Fruit fly (Drosophila melanogaster): ENCODE measurements around the gene Scsalpha2.

Scsalpha2 gene

DNA sequence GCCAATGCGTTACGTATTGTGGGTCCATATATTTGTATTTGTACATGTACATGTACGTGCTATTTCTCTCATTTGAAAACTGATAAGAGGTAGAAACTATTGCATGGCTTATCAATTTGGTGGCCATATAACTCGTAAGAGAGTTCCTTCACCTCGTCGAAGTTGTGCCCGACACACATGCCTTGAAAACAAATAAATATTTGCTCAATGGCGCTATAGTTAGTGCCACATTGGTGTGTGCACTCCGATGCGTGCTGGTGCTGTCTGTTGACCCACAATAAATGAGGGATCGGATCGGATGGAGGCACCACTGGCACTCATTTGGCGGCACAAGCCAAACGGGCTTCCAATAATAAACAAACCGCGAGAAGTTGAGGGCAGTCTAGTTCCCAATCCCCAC lies 9.4 kb upstream of the Scsalpha2 start (continued):
- no peak for TF ChIP-seq Myb (GFP tag; optimal IDR thresholded peaks at IDR 0.05)
- TF ChIP-seq sob (GFP tag; IDR thresholded peaks at IDR 0.05): no peak
- no peak for TF ChIP-seq crp (GFP tag; optimal IDR thresholded peaks at IDR 0.05)
- TF ChIP-seq HmgD (GFP tag; optimal IDR thresholded peaks at IDR 0.05): no peak
- no peak for TF ChIP-seq CG11247 (GFP tag; IDR thresholded peaks at IDR 0.05)
- TF ChIP-seq z (GFP tag; IDR thresholded peaks at IDR 0.05): peak; percentile 51; the same call in 2 of the 3 replicates
- no peak for TF ChIP-seq crc (GFP tag; optimal IDR thresholded peaks at IDR 0.05)
- TF ChIP-seq CG15269 (tag; optimal IDR thresholded peaks at IDR 0.05): no peak
- peak; percentile 35 for TF ChIP-seq BtbVII (GFP tag; optimal IDR thresholded peaks at IDR 0.05)
- TF ChIP-seq H2.0 (GFP tag; IDR thresholded peaks at IDR 0.05): no peak
- no peak for TF ChIP-seq mam (GFP tag; optimal IDR thresholded peaks at IDR 0.05)
- TF ChIP-seq Atf-2 (GFP tag; optimal IDR thresholded peaks at IDR 0.05): no peak
- TF ChIP-seq pan (optimal IDR thresholded peaks at IDR 0.05): no peak
- TF ChIP-seq pan (GFP tag; optimal IDR thresholded peaks at IDR 0.05 in 1 of 2, IDR thresholded peaks at IDR 0.05 in 1 of 2): no peak
- TF ChIP-seq B-H2 (GFP tag; optimal IDR thresholded peaks at IDR 0.05): no peak
- no peak for TF ChIP-seq CG1832 (GFP tag; optimal IDR thresholded peaks at IDR 0.05)
- TF ChIP-seq CG13624 (GFP tag; optimal IDR thresholded peaks at IDR 0.05): no peak
- TF ChIP-seq Sox100B (GFP tag; optimal IDR thresholded peaks at IDR 0.05): peak; percentile 36
- TF ChIP-seq Deaf1 (tag; optimal IDR thresholded peaks at IDR 0.05): no peak
- TF ChIP-seq Xrp1 (GFP tag; IDR thresholded peaks at IDR 0.05): peak; percentile 54
- TF ChIP-seq wek (GFP tag; optimal IDR thresholded peaks at IDR 0.05): peak; percentile 78
- no peak for TF ChIP-seq her (GFP tag; optimal IDR thresholded peaks at IDR 0.05)
- no peak for TF ChIP-seq CG6689 (GFP tag; IDR thresholded peaks at IDR 0.05)
- no peak for TF ChIP-seq TFAM (GFP tag; optimal IDR thresholded peaks at IDR 0.05)
- TF ChIP-seq CG10431 (GFP tag; optimal IDR thresholded peaks at IDR 0.05): peak; percentile 30
- TF ChIP-seq CG31224 (GFP tag; IDR thresholded peaks at IDR 0.05): no peak
- TF ChIP-seq Dad (GFP tag; optimal IDR thresholded peaks at IDR 0.05): no peak
- TF ChIP-seq gcm (GFP tag; optimal IDR thresholded peaks at IDR 0.05): peak; percentile 93
- TF ChIP-seq jumu (GFP tag; optimal IDR thresholded peaks at IDR 0.05): no peak
- no peak for TF ChIP-seq ems (GFP tag; optimal IDR thresholded peaks at IDR 0.05)
- TF ChIP-seq nerfin-1 (tag; optimal IDR thresholded peaks at IDR 0.05): no peak
- peak; percentile 41 for TF ChIP-seq CG6254 (GFP tag; optimal IDR thresholded peaks at IDR 0.05)
- TF ChIP-seq gsb-n (tag; optimal IDR thresholded peaks at IDR 0.05): peak; percentile 20
- peak in 1 of 3 experiments; percentile 42 for TF ChIP-seq lola (GFP tag; optimal IDR thresholded peaks at IDR 0.05)
- TF ChIP-seq pros (GFP tag; optimal IDR thresholded peaks at IDR 0.05): peak; percentile 26
- TF ChIP-seq D19A (tag; optimal IDR thresholded peaks at IDR 0.05): peak; percentile 28
- peak; percentile 18 for TF ChIP-seq Side (GFP tag; optimal IDR thresholded peaks at IDR 0.05)
- TF ChIP-seq Poxn (GFP tag; IDR thresholded peaks at IDR 0.05): no peak
- TF ChIP-seq CG17829 (tag; optimal IDR thresholded peaks at IDR 0.05): no peak
- TF ChIP-seq CG32767 (GFP tag; IDR thresholded peaks at IDR 0.05): no peak
- TF ChIP-seq CG10274 (GFP tag; optimal IDR thresholded peaks at IDR 0.05): no peak
- TF ChIP-seq croc (GFP tag; conservative IDR thresholded peaks at IDR 0.05): no peak
- no peak for TF ChIP-seq Oli (tag; optimal IDR thresholded peaks at IDR 0.05)
- TF ChIP-seq CG3838 (GFP tag; optimal IDR thresholded peaks at IDR 0.05): no peak
- TF ChIP-seq ssp (GFP tag; IDR thresholded peaks at IDR 0.05): no peak
- TF ChIP-seq Mes4 (GFP tag; optimal IDR thresholded peaks at IDR 0.05): no peak
- peak; percentile 33 for TF ChIP-seq Blimp-1 (GFP tag; optimal IDR thresholded peaks at IDR 0.05)
- TF ChIP-seq so (GFP tag; IDR thresholded peaks at IDR 0.05): no peak
- no peak for TF ChIP-seq CG13287 (GFP tag; IDR thresholded peaks at IDR 0.05; ENCODE audit: partially characterized antibody)
- no peak for TF ChIP-seq prd (optimal IDR thresholded peaks at IDR 0.05)
- TF ChIP-seq prd (GFP tag; IDR thresholded peaks at IDR 0.05): no peak
- no peak for TF ChIP-seq CG30020 (tag; optimal IDR thresholded peaks at IDR 0.05)

All from whole organism, embryonic.